Worm (Caenorhabditis elegans): ENCODE results near the gene ugtp-1.

DNA sequence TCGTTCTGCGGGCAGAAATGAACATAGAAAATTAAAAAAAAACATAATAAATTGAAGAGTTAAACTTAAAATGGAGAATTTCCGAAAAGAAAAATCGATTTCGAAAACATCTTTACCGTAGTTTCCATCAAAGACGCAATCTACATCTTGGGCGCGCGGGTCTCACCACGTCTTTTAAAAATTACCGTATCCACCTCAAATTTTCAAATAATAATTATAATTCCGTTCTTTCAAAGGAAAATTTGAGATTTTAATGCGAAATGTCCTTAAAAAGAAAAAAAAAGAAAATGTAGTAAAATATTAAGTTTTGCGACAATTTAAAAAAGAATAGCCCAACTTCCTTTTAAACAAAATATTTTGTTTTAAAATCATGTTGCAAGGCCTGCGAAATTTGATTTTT is 12.6 kb upstream of the ugtp-1 start:
- TF ChIP-seq aly-1 (tag; optimal IDR thresholded peaks at IDR 0.05) (no peak), tbx-37 (GFP tag; conservative IDR thresholded peaks at IDR 0.05) (no peak), ama-1 (optimal IDR thresholded peaks at IDR 0.05) (no peak), F13C5.2 (tag; optimal IDR thresholded peaks at IDR 0.05) (no peak), sea-1 (GFP tag; conservative IDR thresholded peaks at IDR 0.05) (no peak), pes-1 (GFP tag; IDR thresholded peaks at IDR 0.05) (no peak), ceh-36 (tag; optimal IDR thresholded peaks at IDR 0.05) (no peak), scrt-1 (GFP tag; IDR thresholded peaks at IDR 0.05) (no peak), tra-4 (tag; optimal IDR thresholded peaks at IDR 0.05) (no peak), tbx-11 (GFP tag; IDR thresholded peaks at IDR 0.05) (no peak), hmg-4 (GFP tag; optimal IDR thresholded peaks at IDR 0.05) (no peak), flt-1 (GFP tag; IDR thresholded peaks at IDR 0.05) (no peak), B0310.2 (tag; optimal IDR thresholded peaks at IDR 0.05) (no peak)

All from whole organism, early embryonic.